Fruit fly (Drosophila melanogaster) whole organism, pupa: ENCODE measurements around the gene CG33003.

Source experiments
- CG10348 ChIP-seq: fragments of 200-800 bp; sonication (Bioruptor generic); IDR thresholded peaks from 2 replicates; pipeline ENCODE4 v1.3.6; 2022; ENCODE audit warnings: missing biosample characterization, missing genetic modification characterization
- CG12605 ChIP-seq: fragments of 200-800 bp; sonication (Bioruptor generic); IDR thresholded peaks from 2 replicates; pipeline ENCODE4 v1.3.6; 2022; ENCODE audit warnings: missing biosample characterization, missing genetic modification characterization
- CG13204 ChIP-seq: fragments of 200-800 bp; sonication (Bioruptor generic); optimal IDR thresholded peaks from 2 replicates; lab custom pipeline; 2018; ENCODE audit warnings: missing biosample characterization, mild to moderate bottlenecking, missing genetic modification characterization, moderate library complexity
- CG14655 ChIP-seq: fragments of 200-800 bp; sonication (Bioruptor generic); optimal IDR thresholded peaks from 3 replicates; lab custom pipeline; 2017; ENCODE audit warnings: mild to moderate bottlenecking, missing biosample characterization, missing genetic modification reagents, missing genetic modification characterization
- CG15710 ChIP-seq: fragments of 200-800 bp; sonication (Bioruptor generic); optimal IDR thresholded peaks from 2 replicates; lab custom pipeline; 2018; ENCODE audit warnings: missing biosample characterization, mild to moderate bottlenecking, missing genetic modification characterization, moderate library complexity
- CG17806 ChIP-seq: fragments of 200-800 bp; sonication (Bioruptor generic); optimal IDR thresholded peaks from 2 replicates; lab custom pipeline; 2018; ENCODE audit warnings: missing biosample characterization, mild to moderate bottlenecking, missing genetic modification characterization, moderate library complexity
- CG32121 ChIP-seq: fragments of 200-800 bp; sonication (Bioruptor generic); IDR thresholded peaks from 2 replicates; pipeline ENCODE4 v1.3.6; 2022; ENCODE audit warnings: missing biosample characterization, missing genetic modification characterization
- CG34367 ChIP-seq: fragments of 200-800 bp; sonication (Bioruptor generic); optimal IDR thresholded peaks from 2 replicates; lab custom pipeline; 2018; ENCODE audit warnings: missing biosample characterization, mild to moderate bottlenecking, missing genetic modification characterization
- CG4496 ChIP-seq: fragments of 200-800 bp; sonication (Bioruptor generic); IDR thresholded peaks from 3 replicates; pipeline ENCODE4 v1.3.6; 2022; ENCODE audit warnings: missing biosample characterization, missing genetic modification characterization
- CG8159 ChIP-seq: fragments of 200-800 bp; sonication (Bioruptor generic); optimal IDR thresholded peaks from 3 replicates; lab custom pipeline; 2018; ENCODE audit warnings: missing biosample characterization, mild to moderate bottlenecking, missing genetic modification characterization, moderate library complexity
- CG8301 ChIP-seq: fragments of 200-800 bp; sonication (Bioruptor generic); optimal IDR thresholded peaks from 2 replicates; lab custom pipeline; 2018; ENCODE audit warnings: missing biosample characterization, mild to moderate bottlenecking, missing genetic modification characterization
- CG9948 ChIP-seq: fragments of 200-800 bp; sonication (Bioruptor generic); optimal IDR thresholded peaks from 2 replicates; lab custom pipeline; 2018; ENCODE audit warnings: missing biosample characterization, mild to moderate bottlenecking, missing genetic modification characterization, moderate library complexity
- D1 ChIP-seq: fragments of 200-800 bp; sonication (Bioruptor generic); optimal IDR thresholded peaks from 2 replicates; lab custom pipeline; 2018; ENCODE audit warnings: missing biosample characterization, mild to moderate bottlenecking, missing genetic modification characterization, moderate library complexity
- EcR ChIP-seq: fragments of 200-800 bp; sonication (Bioruptor generic); optimal IDR thresholded peaks from 3 replicates; lab custom pipeline; 2019; ENCODE audit warnings: missing biosample characterization, missing genetic modification characterization, mild to moderate bottlenecking, moderate library complexity, missing genetic modification reagents
- Ets98B ChIP-seq: fragments of 200-800 bp; sonication (Bioruptor generic); IDR thresholded peaks from 2 replicates; pipeline ENCODE4 v1.3.6; 2022; ENCODE audit warnings: missing biosample characterization, missing genetic modification characterization
- Pif1A ChIP-seq: fragments of 200-800 bp; sonication (Bioruptor generic); optimal IDR thresholded peaks from 3 replicates; lab custom pipeline; 2016; ENCODE audit warnings: missing biosample characterization, missing genetic modification characterization
- Pif1B ChIP-seq: fragments of 200-800 bp; sonication (Bioruptor generic); optimal IDR thresholded peaks from 3 replicates; lab custom pipeline; 2016; ENCODE audit warnings: missing biosample characterization, missing genetic modification characterization
- Snoo ChIP-seq: fragments of 200-800 bp; sonication (Bioruptor generic); optimal IDR thresholded peaks from 3 replicates; lab custom pipeline; 2017; ENCODE audit warnings: missing biosample characterization, mild to moderate bottlenecking, missing genetic modification characterization, inconsistent platforms
- fd96Ca ChIP-seq: fragments of 200-800 bp; sonication (Bioruptor generic); IDR thresholded peaks from 3 replicates; pipeline ENCODE4 v1.3.6; 2022; ENCODE audit warnings: missing biosample characterization, missing genetic modification characterization
- gl ChIP-seq: fragments of 200-800 bp; sonication (Bioruptor generic); optimal IDR thresholded peaks from 2 replicates; lab custom pipeline; 2018; ENCODE audit warnings: missing biosample characterization, mild to moderate bottlenecking, missing genetic modification characterization
- rn ChIP-seq: fragments of 200-800 bp; sonication (Bioruptor generic); IDR thresholded peaks from 2 replicates; pipeline ENCODE4 v1.3.6; 2022; ENCODE audit warnings: missing biosample characterization, missing genetic modification characterization

Gene CG33003

dm6 chr2L:4433608-4434007 is 32.9 kb downstream of the CG33003 start, which contains the start of the genes CG34177 and CG34178:
Gene CG34177 (plus strand): TSS chr2L:4433908.
Gene CG34178 (plus strand): TSS chr2L:4433908.
- TF ChIP-seq rn (GFP tag; lab: Robert Waterston, UW), result no peak
- TF ChIP-seq CG9948 (tag; lab: Kevin White, UChicago), result no peak
- TF ChIP-seq CG34367 (tag; lab: Kevin White, UChicago), result no peak
- no peak for TF ChIP-seq Pif1A
- TF ChIP-seq Ets98B (GFP tag; lab: Robert Waterston, UW), result no peak
- TF ChIP-seq CG12605 (GFP tag; lab: Robert Waterston, UW), result no peak
- TF ChIP-seq fd96Ca, result no peak
- no peak for TF ChIP-seq gl (tag; lab: Kevin White, UChicago)
- no peak for TF ChIP-seq CG13204 (GFP tag; lab: Kevin White, UChicago)
- TF ChIP-seq CG17806, result no peak
- no peak for TF ChIP-seq Snoo (tag; lab: Kevin White, UChicago)
- TF ChIP-seq D1, result no peak
- no peak for TF ChIP-seq CG15710 (tag; lab: Kevin White, UChicago)
- no peak for TF ChIP-seq CG10348 (GFP tag; lab: Robert Waterston, UW)
- no peak for TF ChIP-seq Pif1B (GFP tag; lab: Kevin White, UChicago)
- TF ChIP-seq CG8301 (tag; lab: Kevin White, UChicago), result no peak
- no peak for TF ChIP-seq EcR
- no peak for TF ChIP-seq CG32121 (GFP tag; lab: Robert Waterston, UW)
- no peak for TF ChIP-seq CG14655 (GFP tag; lab: Kevin White, UChicago)

- TF ChIP-seq CG10348 (GFP tag; lab: Robert Waterston, UW), result no peak
- TF ChIP-seq Snoo (tag; lab: Kevin White, UChicago), result no peak
- no peak for TF ChIP-seq fd96Ca
- TF ChIP-seq Pif1B (GFP tag; lab: Kevin White, UChicago), result no peak
- TF ChIP-seq CG4496 (GFP tag; lab: Robert Waterston, UW), result no peak
- TF ChIP-seq CG14655 (GFP tag; lab: Kevin White, UChicago), result no peak
- TF ChIP-seq D1, result no peak
- no peak for TF ChIP-seq CG13204 (GFP tag; lab: Kevin White, UChicago)
These were observed 36.7 kb downstream of the CG33003 start, which contains the start of gene CG43056 for dm6 chr2L:4437487-4437886. Gene CG43056 (plus strand): TSS chr2L:4437787.

dm6 chr2L:4440881-4441737 is 40.4 kb downstream of the CG33003 start, which contains the start of gene CG15431:
Gene CG15431 (minus strand): TSS chr2L:4441282.
- TF ChIP-seq CG17806 (no peak), CG4496 (GFP tag; lab: Robert Waterston, UW) (peak; percentile 63; the same call in 1 of the 3 replicates), fd96Ca (peak; percentile 67; the same call in 2 of the 3 replicates), EcR (no peak), CG14655 (GFP tag; lab: Kevin White, UChicago) (no peak), CG9948 (tag; lab: Kevin White, UChicago) (no peak), CG10348 (GFP tag; lab: Robert Waterston, UW) (no peak), Ets98B (GFP tag; lab: Robert Waterston, UW) (peak; percentile 41), CG8159 (tag; lab: Kevin White, UChicago) (peak; percentile 35), Snoo (tag; lab: Kevin White, UChicago) (no peak), rn (GFP tag; lab: Robert Waterston, UW) (no peak), gl (tag; lab: Kevin White, UChicago) (no peak), CG32121 (GFP tag; lab: Robert Waterston, UW) (peak; percentile 15; the same call in 1 of the 2 replicates), CG12605 (GFP tag; lab: Robert Waterston, UW) (no peak), Pif1B (GFP tag; lab: Kevin White, UChicago) (no peak)
- TF ChIP-seq, all 21 proteins: peak for 5

- TF ChIP-seq CG14655 (GFP tag; lab: Kevin White, UChicago), result no peak
- no peak for TF ChIP-seq D1
- TF ChIP-seq Ets98B (GFP tag; lab: Robert Waterston, UW), result no peak
- no peak for TF ChIP-seq CG9948 (tag; lab: Kevin White, UChicago)
- no peak for TF ChIP-seq CG34367 (tag; lab: Kevin White, UChicago)
- TF ChIP-seq CG8159 (tag; lab: Kevin White, UChicago), result no peak
- TF ChIP-seq Snoo (tag; lab: Kevin White, UChicago), result no peak
- no peak for TF ChIP-seq CG17806
- no peak for TF ChIP-seq gl (tag; lab: Kevin White, UChicago)
- no peak for TF ChIP-seq CG32121 (GFP tag; lab: Robert Waterston, UW)
- TF ChIP-seq CG13204 (GFP tag; lab: Kevin White, UChicago), result no peak
- TF ChIP-seq Pif1A, result no peak
- TF ChIP-seq CG10348 (GFP tag; lab: Robert Waterston, UW), result no peak
- no peak for TF ChIP-seq fd96Ca
- TF ChIP-seq EcR, result no peak
- no peak for TF ChIP-seq Pif1B (GFP tag; lab: Kevin White, UChicago)
- TF ChIP-seq CG4496 (GFP tag; lab: Robert Waterston, UW), result no peak
- TF ChIP-seq CG15710 (tag; lab: Kevin White, UChicago), result no peak
These were observed 41.3 kb downstream of the CG33003 start, which contains the start of the genes Sfp24F and CG15432 for dm6 chr2L:4442010-4442587. Gene Sfp24F (minus strand): TSS chr2L:4442060. Gene CG15432 (plus strand): TSS chr2L:4442320.

dm6 chr2L:4444457-4444856 is 43.7 kb downstream of the CG33003 start, which contains the start of the genes morgue and Elp3:
Gene morgue (minus strand): TSS chr2L:4444680.
Gene Elp3 (plus strand): TSS chr2L:4444732.
- TF ChIP-seq CG9948 (tag; lab: Kevin White, UChicago) (no peak), CG12605 (GFP tag; lab: Robert Waterston, UW) (no peak), Ets98B (GFP tag; lab: Robert Waterston, UW) (no peak), CG10348 (GFP tag; lab: Robert Waterston, UW) (no peak), EcR (no peak), Snoo (tag; lab: Kevin White, UChicago) (no peak), CG8301 (tag; lab: Kevin White, UChicago) (no peak), CG14655 (GFP tag; lab: Kevin White, UChicago) (no peak), gl (tag; lab: Kevin White, UChicago) (no peak), fd96Ca (no peak), D1 (no peak), rn (GFP tag; lab: Robert Waterston, UW) (no peak)
